Fruit fly (Drosophila melanogaster) whole organism, prepupa: Measurements from ENCODE around the gene CG43915.

Experiments used
- Blimp-1 ChIP-seq: fragments of 200-800 bp; sonication (Bioruptor generic); optimal IDR thresholded peaks from 3 replicates; lab custom pipeline; 2017; ENCODE audit warnings: missing biosample characterization, missing genetic modification characterization, mild to moderate bottlenecking, moderate library complexity, missing genetic modification reagents
- CG10631 ChIP-seq: fragments of 200-800 bp; sonication (Bioruptor generic); optimal IDR thresholded peaks from 2 replicates; lab custom pipeline; 2016; ENCODE audit warnings: missing biosample characterization, missing genetic modification characterization
- CG10669 ChIP-seq: fragments of 200-800 bp; sonication (Bioruptor generic); optimal IDR thresholded peaks from 3 replicates; lab custom pipeline; 2018; ENCODE audit warnings: missing biosample characterization, mild to moderate bottlenecking, missing genetic modification characterization, moderate library complexity
- CG11294 ChIP-seq: fragments of 200-800 bp; sonication (Bioruptor generic); IDR thresholded peaks from 2 replicates; pipeline ENCODE4 v1.3.6; 2022; ENCODE audit warnings: missing biosample characterization, missing genetic modification characterization
- CG15336 ChIP-seq: fragments of 200-800 bp; sonication (Bioruptor generic); IDR thresholded peaks from 2 replicates; pipeline ENCODE4 v1.3.6; 2022; ENCODE audit warnings: missing biosample characterization, missing genetic modification characterization
- CG1621 ChIP-seq: fragments of 200-800 bp; sonication (Bioruptor generic); optimal IDR thresholded peaks from 3 replicates; lab custom pipeline; 2018; ENCODE audit warnings: missing biosample characterization, mild to moderate bottlenecking, missing genetic modification characterization
- CG16779 ChIP-seq: fragments of 200-800 bp; sonication (Bioruptor generic); optimal IDR thresholded peaks from 3 replicates; lab custom pipeline; 2017; ENCODE audit warnings: missing biosample characterization, mild to moderate bottlenecking, missing genetic modification characterization
- CG3032 ChIP-seq: fragments of 200-800 bp; optimal IDR thresholded peaks from 2 replicates; lab custom pipeline; 2019; ENCODE audit warnings: missing biosample characterization, mild to moderate bottlenecking, missing genetic modification characterization, moderate library complexity
- CG32006 ChIP-seq: fragments of 200-800 bp; sonication (Bioruptor generic); optimal IDR thresholded peaks from 3 replicates; lab custom pipeline; 2017; ENCODE audit warnings: missing biosample characterization, mild to moderate bottlenecking, missing genetic modification characterization
- CG34406 ChIP-seq: fragments of 200-800 bp; sonication (Bioruptor generic); optimal IDR thresholded peaks from 3 replicates; lab custom pipeline; 2016; ENCODE audit warnings: missing biosample characterization, missing genetic modification characterization
- CG3919 ChIP-seq: fragments of 200-800 bp; sonication (Bioruptor generic); optimal IDR thresholded peaks from 3 replicates; lab custom pipeline; 2016; ENCODE audit warnings: missing biosample characterization, missing genetic modification characterization
- CG4318 ChIP-seq: fragments of 200-800 bp; sonication (Bioruptor generic); optimal IDR thresholded peaks from 3 replicates; lab custom pipeline; 2017; ENCODE audit warnings: missing biosample characterization, mild to moderate bottlenecking, missing genetic modification characterization
- CG6276 ChIP-seq: fragments of 200-800 bp; sonication (Bioruptor generic); optimal IDR thresholded peaks from 2 replicates; lab custom pipeline; 2017; ENCODE audit warnings: missing biosample characterization, mild to moderate bottlenecking, missing genetic modification characterization
- CG8119 ChIP-seq: fragments of 200-800 bp; sonication (Bioruptor generic); IDR thresholded peaks from 3 replicates; pipeline ENCODE4 v1.3.6; 2022; ENCODE audit warnings: missing biosample characterization, missing genetic modification characterization
- CG8319 ChIP-seq: fragments of 200-800 bp; sonication (Bioruptor generic); optimal IDR thresholded peaks from 3 replicates; lab custom pipeline; 2016; ENCODE audit warnings: missing biosample characterization, missing genetic modification characterization
- CG9139 ChIP-seq: fragments of 200-800 bp; sonication (Bioruptor generic); optimal IDR thresholded peaks from 3 replicates; lab custom pipeline; 2017; ENCODE audit warnings: missing biosample characterization, mild to moderate bottlenecking, missing genetic modification characterization
- Eip75B ChIP-seq: fragments of 200-800 bp; sonication (Bioruptor generic); optimal IDR thresholded peaks from 3 replicates; lab custom pipeline; 2016; ENCODE audit warnings: missing biosample characterization, missing genetic modification characterization
- Eip78C ChIP-seq: fragments of 200-800 bp; sonication (Bioruptor generic); peaks from one replicate; lab custom pipeline; 2016; ENCODE audit warnings: missing biosample characterization, missing genetic modification characterization
- Eip93F ChIP-seq: fragments of 200-800 bp; sonication (Bioruptor generic); optimal IDR thresholded peaks from 2 replicates; lab custom pipeline; 2016; ENCODE audit warnings: missing biosample characterization, mild to moderate bottlenecking, missing genetic modification characterization
- Ets21C ChIP-seq: fragments of 200-800 bp; sonication (Bioruptor generic); optimal IDR thresholded peaks from 3 replicates; lab custom pipeline; 2016; ENCODE audit warnings: missing biosample characterization, missing genetic modification characterization
- Ets96B ChIP-seq: fragments of 200-800 bp; optimal IDR thresholded peaks from 2 replicates; lab custom pipeline; 2019; ENCODE audit warnings: missing biosample characterization, mild to moderate bottlenecking, missing genetic modification characterization, moderate library complexity
- Hr38 ChIP-seq: sonication (Bioruptor generic); optimal IDR thresholded peaks from 2 replicates; lab custom pipeline; 2016; ENCODE audit warnings: missing biosample characterization, missing genetic modification characterization
- Hr4 ChIP-seq: fragments of 200-800 bp; sonication (Bioruptor generic); optimal IDR thresholded peaks from 3 replicates; lab custom pipeline; 2016; ENCODE audit warnings: missing biosample characterization, missing genetic modification characterization
- Lpt ChIP-seq: fragments of 200-800 bp; sonication (Bioruptor generic); optimal IDR thresholded peaks from 3 replicates; lab custom pipeline; 2016; ENCODE audit warnings: missing biosample characterization, missing genetic modification characterization
- Met ChIP-seq: fragments of 200-800 bp; sonication (Bioruptor generic); optimal IDR thresholded peaks from 3 replicates; lab custom pipeline; 2016; ENCODE audit warnings: missing biosample characterization, missing genetic modification characterization
- OdsH ChIP-seq: fragments of 200-800 bp; sonication (Bioruptor generic); optimal IDR thresholded peaks from 3 replicates; lab custom pipeline; 2016; ENCODE audit warnings: missing biosample characterization, missing genetic modification characterization
- Sox102F ChIP-seq: fragments of 200-800 bp; sonication (Bioruptor generic); optimal IDR thresholded peaks from 2 replicates; lab custom pipeline; 2016; ENCODE audit warnings: missing biosample characterization, mild to moderate bottlenecking, missing genetic modification characterization
- Sox15 ChIP-seq: fragments of 200-800 bp; sonication (Bioruptor generic); optimal IDR thresholded peaks from 3 replicates; lab custom pipeline; 2016; ENCODE audit warnings: missing biosample characterization, missing genetic modification characterization
- achi ChIP-seq: fragments of 200-800 bp; sonication (Bioruptor generic); optimal IDR thresholded peaks from 3 replicates; lab custom pipeline; 2016; ENCODE audit warnings: missing biosample characterization, missing genetic modification characterization
- acj6 ChIP-seq: fragments of 200-800 bp; sonication (Bioruptor generic); optimal IDR thresholded peaks from 3 replicates; lab custom pipeline; 2016; ENCODE audit warnings: missing biosample characterization, missing genetic modification characterization
- dac ChIP-seq: fragments of 200-800 bp; sonication (Bioruptor generic); optimal IDR thresholded peaks from 2 replicates; lab custom pipeline; 2017; ENCODE audit warnings: missing biosample characterization, mild to moderate bottlenecking, missing genetic modification characterization
- esn ChIP-seq: fragments of 200-800 bp; sonication (Bioruptor generic); optimal IDR thresholded peaks from 2 replicates; lab custom pipeline; 2016; ENCODE audit warnings: missing biosample characterization, mild to moderate bottlenecking, missing genetic modification characterization, moderate library complexity
- fd59A ChIP-seq: fragments of 200-800 bp; sonication (Bioruptor generic); optimal IDR thresholded peaks from 2 replicates; lab custom pipeline; 2017; ENCODE audit warnings: missing biosample characterization, mild to moderate bottlenecking, missing genetic modification characterization, missing genetic modification reagents
- fd85E ChIP-seq: fragments of 200-800 bp; sonication (Bioruptor generic); optimal IDR thresholded peaks from 3 replicates; lab custom pipeline; 2016; ENCODE audit warnings: missing biosample characterization, missing genetic modification characterization
- fkh ChIP-seq: fragments of 200-800 bp; sonication (Bioruptor generic); optimal IDR thresholded peaks from 3 replicates; lab custom pipeline; 2017; ENCODE audit warnings: missing biosample characterization, mild to moderate bottlenecking, missing genetic modification characterization, moderate library complexity
- lz ChIP-seq: fragments of 200-800 bp; sonication (Bioruptor generic); optimal IDR thresholded peaks from 3 replicates; lab custom pipeline; 2016; ENCODE audit warnings: missing biosample characterization, missing genetic modification characterization
- pdm3 ChIP-seq: fragments of 200-800 bp; sonication (Bioruptor generic); optimal IDR thresholded peaks from 3 replicates; lab custom pipeline; 2016; ENCODE audit warnings: missing biosample characterization, missing genetic modification characterization
- salr ChIP-seq, 2 experiments: fragments of 200-800 bp; sonication (Bioruptor generic); optimal IDR thresholded peaks; 3 replicates each; lab custom pipeline; 2016 to 2018; ENCODE audit warnings: missing biosample characterization in 2 of 2, missing genetic modification characterization in 2 of 2, mild to moderate bottlenecking in 1 of 2
- svp ChIP-seq: fragments of 200-800 bp; sonication (Bioruptor generic); peaks from one replicate; lab custom pipeline; 2016; ENCODE audit warnings: missing biosample characterization, missing genetic modification characterization
- topi ChIP-seq: fragments of 200-800 bp; sonication (Bioruptor generic); optimal IDR thresholded peaks from 3 replicates; lab custom pipeline; 2016; ENCODE audit warnings: missing biosample characterization, missing genetic modification characterization
- vri ChIP-seq: fragments of 200-800 bp; sonication (Bioruptor generic); optimal IDR thresholded peaks from 3 replicates; lab custom pipeline; 2016; ENCODE audit warnings: missing biosample characterization, mild to moderate bottlenecking, missing genetic modification characterization

CG43915 gene

dm6 chr3L:3970372-3971031, 2.2 kb upstream of the CG43915 start:
- TF ChIP-seq fkh (no peak), svp (GFP tag; lab: Kevin White, UChicago) (peak; percentile 54), Eip78C (GFP tag; lab: Kevin White, UChicago) (peak; percentile 23)

- TF ChIP-seq Sox102F (GFP tag; lab: Kevin White, UChicago) (no peak), CG16779 (tag; lab: Kevin White, UChicago) (no peak), fd85E (GFP tag; lab: Kevin White, UChicago) (no peak), CG15336 (no peak), pdm3 (no peak), CG11294 (no peak), OdsH (GFP tag; lab: Kevin White, UChicago) (no peak), CG34406 (GFP tag; lab: Kevin White, UChicago) (no peak), Blimp-1 (no peak), Lpt (GFP tag; lab: Kevin White, UChicago) (no peak)
Measured at dm6 chr3L:3976438-3976837, 3.7 kb downstream of the CG43915 start.

- no peak for TF ChIP-seq lz (GFP tag; lab: Kevin White, UChicago)
- peak; percentile 16 for TF ChIP-seq Met (GFP tag; lab: Kevin White, UChicago)
Measured at dm6 chr3L:3977622-3978355, 5.1 kb downstream of the CG43915 start.

DNA sequence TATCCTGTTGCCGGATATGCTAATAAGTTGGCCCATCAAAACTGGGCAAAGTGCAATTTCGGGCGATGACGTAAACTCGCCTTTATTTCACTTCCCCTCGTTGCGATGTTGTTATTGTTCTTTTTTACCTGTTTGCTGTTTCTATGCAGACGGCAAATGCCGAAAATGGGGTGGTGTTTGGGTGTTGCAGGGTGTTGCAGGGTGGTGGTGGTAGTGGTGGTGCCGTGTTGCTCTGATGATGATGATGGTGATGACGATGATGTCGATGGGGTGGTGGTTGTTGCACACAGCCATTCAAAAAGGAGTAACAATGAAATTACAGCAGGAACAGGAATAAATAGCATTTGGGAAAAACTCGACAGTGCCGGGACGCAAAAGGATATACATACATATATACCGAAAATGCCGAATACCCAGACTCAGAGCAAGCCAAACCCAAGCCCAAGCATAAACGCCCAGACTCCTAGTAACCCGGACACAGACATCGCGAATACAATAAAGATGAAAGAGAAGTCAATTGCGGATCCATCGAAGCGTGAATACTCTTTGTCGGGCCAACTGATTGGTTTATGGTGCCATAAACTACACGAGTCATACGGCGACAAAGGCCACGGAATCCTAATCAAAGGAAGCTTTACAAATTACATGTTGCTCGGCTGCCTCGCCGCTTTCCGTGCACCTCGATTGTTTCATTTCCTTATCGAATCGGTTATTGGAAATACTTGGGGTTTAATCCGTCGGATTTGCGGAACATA, 6.2 kb downstream of the CG43915 start:
- TF ChIP-seq achi (GFP tag; lab: Kevin White, UChicago) (no peak), Ets96B (no peak), topi (GFP tag; lab: Kevin White, UChicago) (no peak), CG1621 (tag; lab: Kevin White, UChicago) (no peak), CG10669 (GFP tag; lab: Kevin White, UChicago) (no peak), Hr4 (no peak), dac (GFP tag; lab: Kevin White, UChicago) (no peak), CG8119 (GFP tag; lab: Robert Waterston, UW) (no peak), fd59A (GFP tag; lab: Kevin White, UChicago) (no peak), salr (GFP tag; optimal IDR thresholded peaks at IDR 0.05; lab: Kevin White, UChicago) (no peak), CG3032 (no peak), CG8319 (no peak), CG9139 (no peak), Lpt (GFP tag; lab: Kevin White, UChicago) (no peak), CG10631 (no peak), svp (GFP tag; lab: Kevin White, UChicago) (no peak), CG3919 (no peak), Eip75B (GFP tag; lab: Kevin White, UChicago) (no peak), CG32006 (GFP tag; lab: Kevin White, UChicago) (no peak)

- TF ChIP-seq esn (GFP tag; lab: Kevin White, UChicago) = no peak
- TF ChIP-seq Ets21C (GFP tag; lab: Kevin White, UChicago) = no peak
- no peak for TF ChIP-seq CG10631
- no peak for TF ChIP-seq CG4318 (GFP tag; lab: Kevin White, UChicago)
- TF ChIP-seq CG1621 (tag; lab: Kevin White, UChicago) = no peak
- TF ChIP-seq lz (GFP tag; lab: Kevin White, UChicago) = no peak
- no peak for TF ChIP-seq CG9139
- TF ChIP-seq fkh = no peak
- no peak for TF ChIP-seq CG6276 (GFP tag; lab: Kevin White, UChicago)
- no peak for TF ChIP-seq Hr38
- no peak for TF ChIP-seq svp (GFP tag; lab: Kevin White, UChicago)
- TF ChIP-seq pdm3 = no peak
- no peak for TF ChIP-seq Eip93F (GFP tag; lab: Kevin White, UChicago)
- no peak for TF ChIP-seq CG16779 (tag; lab: Kevin White, UChicago)
- no peak for TF ChIP-seq Eip78C (GFP tag; lab: Kevin White, UChicago)
- TF ChIP-seq vri (GFP tag; lab: Kevin White, UChicago) = no peak
- TF ChIP-seq Sox15 (GFP tag; lab: Kevin White, UChicago) = no peak
- TF ChIP-seq CG11294 = no peak
- TF ChIP-seq acj6 (GFP tag; lab: Kevin White, UChicago) = no peak
- TF ChIP-seq, all 60 proteins: peak for 0
Measured at dm6 chr3L:3980027-3980426, 7.3 kb downstream of the CG43915 start.
